Worm (Caenorhabditis elegans): ENCODE results near the gene str-12.

- TF ChIP-seq somi-1 (GFP tag; optimal IDR thresholded peaks at IDR 0.05): no peak
- no peak for TF ChIP-seq C17E4.6 (GFP tag; IDR thresholded peaks at IDR 0.05)
- TF ChIP-seq hrde-1 (tag; optimal IDR thresholded peaks at IDR 0.05; ENCODE audit: borderline replicate concordance): no peak
- no peak for TF ChIP-seq ama-1 (optimal IDR thresholded peaks at IDR 0.05)
- TF ChIP-seq ama-1 (GFP tag; optimal IDR thresholded peaks at IDR 0.05): no peak
- no peak for TF ChIP-seq F23B12.7 (tag; optimal IDR thresholded peaks at IDR 0.05; ENCODE audit: insufficient read depth)
- no peak for TF ChIP-seq ztf-22 (GFP tag; optimal IDR thresholded peaks at IDR 0.05)
- TF ChIP-seq dpl-1 (GFP tag; optimal IDR thresholded peaks at IDR 0.05): no peak
- no peak for TF ChIP-seq ceh-40 (GFP tag; IDR thresholded peaks at IDR 0.05)
- TF ChIP-seq die-1 (tag; optimal IDR thresholded peaks at IDR 0.05): no peak
- no peak for TF ChIP-seq snpc-4 (GFP tag; optimal IDR thresholded peaks at IDR 0.05)
- no peak for TF ChIP-seq snpc-4 (tag; optimal IDR thresholded peaks at IDR 0.05)
- no peak for TF ChIP-seq T07F8.4 (tag; optimal IDR thresholded peaks at IDR 0.05)
- TF ChIP-seq mel-28 (tag; optimal IDR thresholded peaks at IDR 0.05; ENCODE audit: borderline replicate concordance): no peak
- TF ChIP-seq sea-2 (GFP tag; IDR thresholded peaks at IDR 0.05): no peak
- TF ChIP-seq F33H1.4 (GFP tag; IDR thresholded peaks at IDR 0.05): no peak
Observed at ce11 chrV:15610350-15610940, at the start of gene str-12, which contains the start of gene fbxa-153.
